Worm (Caenorhabditis elegans) whole organism, late embryonic: ENCODE results near the gene F17E9.4.

Experiments
- ceh-6 ChIP-seq: fragments of 200-800 bp; sonication (Bioruptor generic); optimal IDR thresholded peaks from 2 replicates; lab custom pipeline; 2018; ENCODE audit warnings: mild to moderate bottlenecking, missing genetic modification characterization, missing compliant biosample characterization
- ceh-9 ChIP-seq: sonication (generic microtip); optimal IDR thresholded peaks from 2 replicates; lab custom pipeline; 2016; ENCODE audit warnings: mild to moderate bottlenecking, missing genetic modification characterization, inconsistent platforms, missing compliant biosample characterization
- elt-2 ChIP-seq: sonication (generic microtip); optimal IDR thresholded peaks from 2 replicates; lab custom pipeline; 2016; ENCODE audit warnings: missing genetic modification reagents, missing genetic modification characterization, missing compliant biosample characterization
- ets-4 ChIP-seq: sonication (generic microtip); optimal IDR thresholded peaks from 2 replicates; lab custom pipeline; 2016; ENCODE audit warnings: missing genetic modification characterization, missing compliant biosample characterization
- fkh-10 ChIP-seq: fragments of 150-350 bp; optimal IDR thresholded peaks from 2 replicates; lab custom pipeline; 2014; ENCODE audit warnings: missing biosample characterization, missing genetic modification reagents, missing genetic modification characterization
- lim-6 ChIP-seq: sonication (generic microtip); optimal IDR thresholded peaks from 2 replicates; lab custom pipeline; 2016; ENCODE audit warnings: missing genetic modification characterization, missing compliant biosample characterization
- pag-3 ChIP-seq: sonication (generic microtip); optimal IDR thresholded peaks from 2 replicates; lab custom pipeline; 2016; ENCODE audit warnings: missing compliant biosample characterization, missing genetic modification characterization, borderline replicate concordance
- pha-4 ChIP-seq: fragments of 150-350 bp; optimal IDR thresholded peaks from 2 replicates; lab custom pipeline; 2018; ENCODE audit warnings: missing biosample characterization, missing genetic modification reagents, missing genetic modification characterization
- ttx-3 ChIP-seq: sonication (generic microtip); optimal IDR thresholded peaks from 2 replicates; lab custom pipeline; 2016; ENCODE audit warnings: missing genetic modification reagents, missing genetic modification characterization, missing compliant biosample characterization
- unc-86 ChIP-seq: sonication (generic microtip); optimal IDR thresholded peaks from 2 replicates; lab custom pipeline; 2016; ENCODE audit warnings: missing genetic modification characterization, missing compliant biosample characterization

- no peak for TF ChIP-seq unc-86 (tag; lab: Kevin White, UChicago)
- TF ChIP-seq ttx-3 (tag; lab: Kevin White, UChicago), result no peak
- no peak for TF ChIP-seq pha-4 (tag; lab: Kevin White, UChicago)
- TF ChIP-seq elt-2 (tag; lab: Kevin White, UChicago), result no peak
- TF ChIP-seq ets-4 (tag; lab: Kevin White, UChicago), result no peak
- no peak for TF ChIP-seq ceh-6 (GFP tag; lab: Kevin White, UChicago)
- TF ChIP-seq ceh-9, result no peak
- TF ChIP-seq pag-3 (tag; lab: Kevin White, UChicago), result no peak
- no peak for TF ChIP-seq lim-6 (tag; lab: Kevin White, UChicago)
- no peak for TF ChIP-seq fkh-10 (GFP tag; lab: Kevin White, UChicago)
Measured at ce11 chrIV:8325667-8326066, 22.5 kb upstream of the F17E9.4 start, which contains the start of gene F35H10.3.
